Worm (Caenorhabditis elegans): Measurements from ENCODE around the gene CD4.11.

- TF ChIP-seq ceh-91 (GFP tag; IDR thresholded peaks at IDR 0.05), result no peak
- no peak for TF ChIP-seq tbx-9 (tag; optimal IDR thresholded peaks at IDR 0.05; ENCODE audit: borderline replicate concordance)
- no peak for TF ChIP-seq unc-130 (GFP tag; optimal IDR thresholded peaks at IDR 0.05)
- TF ChIP-seq fkh-3 (tag; optimal IDR thresholded peaks at IDR 0.05), result no peak
Observed at ce11 chrV:5628014-5628413, 43.1 kb downstream of the CD4.11 start.
